Worm (Caenorhabditis elegans) whole organism, L1 larva: ENCODE results near the gene F57H12.5.
A peak's percentile ranks its signal among the peaks of the same experiment; 100 is the strongest.

ENCODE experiments used
- C04F5.9 ChIP-seq: sonication (generic microtip); optimal IDR thresholded peaks from 2 replicates; lab custom pipeline; 2016; ENCODE audit warnings: missing genetic modification characterization, missing compliant biosample characterization
- C34B4.2 ChIP-seq: sonication (generic microtip); optimal IDR thresholded peaks from 2 replicates; lab custom pipeline; 2017; ENCODE audit warnings: mild to moderate bottlenecking, missing genetic modification characterization, missing compliant biosample characterization
- F16B12.6 ChIP-seq: fragments of 150-350 bp; optimal IDR thresholded peaks from 2 replicates; lab custom pipeline; 2014; ENCODE audit warnings: missing biosample characterization, missing genetic modification characterization
- alr-1 ChIP-seq: fragments of 200-800 bp; sonication (Bioruptor generic); optimal IDR thresholded peaks from 2 replicates; lab custom pipeline; 2018; ENCODE audit warnings: borderline replicate concordance, mild to moderate bottlenecking, missing genetic modification characterization, missing compliant biosample characterization
- ama-1 ChIP-seq: fragments of 150-350 bp; optimal IDR thresholded peaks from 2 replicates; lab custom pipeline; 2014
- ceh-63 ChIP-seq: fragments of 200-800 bp; sonication (Bioruptor generic); optimal IDR thresholded peaks from 2 replicates; lab custom pipeline; 2018; ENCODE audit warnings: mild to moderate bottlenecking, missing genetic modification characterization, missing compliant biosample characterization
- ceh-82 ChIP-seq, 3 experiments: fragments of 150-350 bp in 1 of 3; sonication (generic microtip) in 2 of 3; optimal IDR thresholded peaks; 2 replicates each; lab custom pipeline; 2014 to 2017; ENCODE audit warnings: missing biosample characterization in 3 of 3, missing genetic modification characterization in 3 of 3
- ceh-88 ChIP-seq: fragments of 200-800 bp; sonication (Bioruptor generic); IDR thresholded peaks from 2 replicates; pipeline ENCODE4 v1.3.6; 2022; ENCODE audit warnings: missing genetic modification characterization, missing compliant biosample characterization
- ces-1 ChIP-seq: fragments of 150-350 bp; optimal IDR thresholded peaks from 2 replicates; lab custom pipeline; 2014; ENCODE audit warnings: missing biosample characterization, missing genetic modification reagents, missing genetic modification characterization
- dpl-1 ChIP-seq, 3 experiments: fragments of 150-350 bp in 2 of 3; sonication (generic microtip) in 1 of 3; optimal IDR thresholded peaks; 2 replicates each; lab custom pipeline; 2014 to 2017; ENCODE audit warnings: missing biosample characterization in 3 of 3, missing genetic modification characterization in 3 of 3, missing genetic modification reagents in 3 of 3
- efl-1 ChIP-seq, 4 experiments: fragments of 150-350 bp; optimal IDR thresholded peaks in 3 of 4; peaks in 1 of 4; 1 replicate in 1 of 4; 2 replicates in 3 of 4; lab custom pipeline; 2014; ENCODE audit warnings: missing biosample characterization in 2 of 4, missing genetic modification characterization in 2 of 4, missing genetic modification reagents in 2 of 4
- egl-13 ChIP-seq: sonication (generic microtip); optimal IDR thresholded peaks from 2 replicates; lab custom pipeline; 2016; ENCODE audit warnings: missing genotype, missing genetic modification reagents, missing genetic modification characterization, missing compliant biosample characterization
- elt-2 ChIP-seq: sonication (generic microtip); optimal IDR thresholded peaks from 2 replicates; lab custom pipeline; 2016; ENCODE audit warnings: missing genetic modification characterization, mild to moderate bottlenecking, inconsistent platforms, missing compliant biosample characterization, missing genetic modification reagents
- ets-5 ChIP-seq: fragments of 200-800 bp; sonication (Bioruptor generic); IDR thresholded peaks from 2 replicates; pipeline ENCODE4 v1.3.6; 2022; ENCODE audit warnings: missing genetic modification characterization, missing compliant biosample characterization
- fos-1 ChIP-seq: fragments of 150-350 bp; optimal IDR thresholded peaks from 2 replicates; lab custom pipeline; 2014; ENCODE audit warnings: missing biosample characterization, missing genetic modification characterization
- grh-1 ChIP-seq: fragments of 200-800 bp; sonication (Bioruptor generic); IDR thresholded peaks from 2 replicates; pipeline ENCODE4 v1.3.6; 2022; ENCODE audit warnings: missing genetic modification reagents, missing genetic modification characterization, missing compliant biosample characterization
- hlh-17 ChIP-seq: fragments of 200-800 bp; sonication (Bioruptor generic); optimal IDR thresholded peaks from 2 replicates; lab custom pipeline; 2018; ENCODE audit warnings: missing genetic modification characterization, mild to moderate bottlenecking, missing compliant biosample characterization, moderate library complexity, borderline replicate concordance
- hlh-4 ChIP-seq: sonication (generic microtip); optimal IDR thresholded peaks from 2 replicates; lab custom pipeline; 2016; ENCODE audit warnings: mild to moderate bottlenecking, missing genetic modification characterization, missing compliant biosample characterization
- isw-1 ChIP-seq: fragments of 200-800 bp; sonication (Bioruptor generic); IDR thresholded peaks from 2 replicates; pipeline ENCODE4 v1.3.6; 2022; ENCODE audit warnings: missing genetic modification characterization, missing compliant biosample characterization
- jun-1 ChIP-seq: fragments of 150-350 bp; optimal IDR thresholded peaks from 2 replicates; lab custom pipeline; 2014; ENCODE audit warnings: missing biosample characterization, missing genetic modification reagents, missing genetic modification characterization
- lin-13 ChIP-seq: fragments of 150-350 bp; optimal IDR thresholded peaks from 2 replicates; lab custom pipeline; 2014; ENCODE audit warnings: missing biosample characterization, missing genetic modification reagents, missing genetic modification characterization
- lin-14 ChIP-seq: fragments of 200-800 bp; sonication (Bioruptor generic); optimal IDR thresholded peaks from 2 replicates; lab custom pipeline; 2018; ENCODE audit warnings: mild to moderate bottlenecking, missing genetic modification characterization, moderate library complexity, missing compliant biosample characterization
- lin-15B ChIP-seq: fragments of 150-350 bp; sonication (generic microtip); optimal IDR thresholded peaks from 3 replicates; lab custom pipeline; 2014; ENCODE audit warnings: missing biosample characterization, missing genetic modification characterization
- lin-35 ChIP-seq, 2 experiments: fragments of 150-350 bp; optimal IDR thresholded peaks; 2 replicates each; lab custom pipeline; 2014; ENCODE audit warnings: missing biosample characterization in 2 of 2, missing genetic modification characterization in 2 of 2, missing genetic modification reagents in 2 of 2
- lsy-2 ChIP-seq, 2 experiments: fragments of 150-350 bp; optimal IDR thresholded peaks; 2 replicates each; lab custom pipeline; 2014; ENCODE audit warnings: missing biosample characterization in 2 of 2, missing genetic modification characterization in 2 of 2
- mab-9 ChIP-seq: fragments of 200-800 bp; sonication (Bioruptor generic); IDR thresholded peaks from 2 replicates; pipeline ENCODE4 v1.3.6; 2022; ENCODE audit warnings: missing genetic modification reagents, missing genetic modification characterization, missing compliant biosample characterization
- mdl-1 ChIP-seq, 2 experiments: fragments of 150-350 bp; optimal IDR thresholded peaks; 2 replicates each; lab custom pipeline; 2014 to 2017; ENCODE audit warnings: missing biosample characterization in 2 of 2, missing genetic modification characterization in 2 of 2, inconsistent platforms in 1 of 2
- mep-1 ChIP-seq: fragments of 150-350 bp; optimal IDR thresholded peaks from 2 replicates; lab custom pipeline; 2014; ENCODE audit warnings: missing biosample characterization, missing genetic modification characterization
- nhr-20 ChIP-seq: sonication (generic microtip); optimal IDR thresholded peaks from 2 replicates; lab custom pipeline; 2016; ENCODE audit warnings: mild to moderate bottlenecking, missing genetic modification characterization, missing compliant biosample characterization
- nhr-28 ChIP-seq: fragments of 150-350 bp; optimal IDR thresholded peaks from 2 replicates; lab custom pipeline; 2014; ENCODE audit warnings: missing biosample characterization, missing genetic modification characterization
- nhr-47 ChIP-seq: sonication (generic microtip); optimal IDR thresholded peaks from 2 replicates; lab custom pipeline; 2016; ENCODE audit warnings: mild to moderate bottlenecking, missing genetic modification characterization, moderate library complexity, missing compliant biosample characterization
- nhr-76 ChIP-seq: sonication (generic microtip); optimal IDR thresholded peaks from 2 replicates; lab custom pipeline; 2017; ENCODE audit warnings: missing biosample characterization, missing genetic modification characterization
- nhr-77 ChIP-seq: fragments of 150-350 bp; optimal IDR thresholded peaks from 2 replicates; lab custom pipeline; 2014; ENCODE audit warnings: missing biosample characterization, missing genetic modification characterization
- nhr-85 ChIP-seq: sonication (generic microtip); peaks from one replicate; lab custom pipeline; 2016; ENCODE audit warnings: missing genetic modification characterization, inconsistent platforms, missing compliant biosample characterization
- nhr-90 ChIP-seq: sonication (generic microtip); optimal IDR thresholded peaks from 2 replicates; lab custom pipeline; 2016; ENCODE audit warnings: mild to moderate bottlenecking, missing genetic modification characterization, missing compliant biosample characterization; ENCODE audit not compliant: poor library complexity
- pax-3 ChIP-seq: fragments of 200-800 bp; sonication (Bioruptor generic); optimal IDR thresholded peaks from 2 replicates; lab custom pipeline; 2018; ENCODE audit warnings: mild to moderate bottlenecking, missing genetic modification characterization, moderate library complexity, missing compliant biosample characterization
- rnt-1 ChIP-seq: sonication (generic microtip); optimal IDR thresholded peaks from 2 replicates; lab custom pipeline; 2016; ENCODE audit warnings: mild to moderate bottlenecking, missing genetic modification characterization, moderate library complexity, missing compliant biosample characterization
- skn-1 ChIP-seq: fragments of 150-350 bp; optimal IDR thresholded peaks from 2 replicates; lab custom pipeline; 2014; ENCODE audit warnings: missing biosample characterization, missing genetic modification characterization
- snpc-4 ChIP-seq: fragments of 150-350 bp; optimal IDR thresholded peaks from 2 replicates; lab custom pipeline; 2014; ENCODE audit warnings: missing biosample characterization, missing genetic modification characterization
- snu-23 ChIP-seq: sonication (generic microtip); optimal IDR thresholded peaks from 2 replicates; lab custom pipeline; 2016; ENCODE audit warnings: missing genetic modification characterization, missing compliant biosample characterization
- sox-4 ChIP-seq: sonication (generic microtip); optimal IDR thresholded peaks from 2 replicates; lab custom pipeline; 2016; ENCODE audit warnings: missing genetic modification characterization, missing compliant biosample characterization
- sptf-1 ChIP-seq: fragments of 150-350 bp; optimal IDR thresholded peaks from 2 replicates; lab custom pipeline; 2014; ENCODE audit warnings: missing biosample characterization, missing genetic modification characterization
- swsn-7 ChIP-seq: sonication (generic microtip); optimal IDR thresholded peaks from 2 replicates; lab custom pipeline; 2016; ENCODE audit warnings: missing genetic modification characterization, missing compliant biosample characterization
- tbx-2 ChIP-seq: sonication (generic microtip); optimal IDR thresholded peaks from 2 replicates; lab custom pipeline; 2016; ENCODE audit warnings: missing genetic modification characterization, missing compliant biosample characterization
- unc-62 ChIP-seq: fragments of 150-350 bp; optimal IDR thresholded peaks from 2 replicates; lab custom pipeline; 2014; ENCODE audit warnings: missing biosample characterization, missing genetic modification reagents, missing genetic modification characterization

F57H12.5 gene

ce11 chrIV:8010521-8010920, 43.4 kb downstream of the F57H12.5 start:
- no peak for TF ChIP-seq ets-5 (GFP tag; lab: Robert Waterston, UW)
- TF ChIP-seq ama-1, result no peak
- no peak for TF ChIP-seq lin-14
- no peak for TF ChIP-seq pax-3
- no peak for TF ChIP-seq ceh-88 (GFP tag; lab: Robert Waterston, UW)
- TF ChIP-seq swsn-7 (tag; lab: Kevin White, UChicago), result no peak
- no peak for TF ChIP-seq mdl-1 (tag; optimal IDR thresholded peaks at IDR 0.05; lab: Kevin White, UChicago)

- no peak for TF ChIP-seq C34B4.2 (tag; lab: Kevin White, UChicago)
- TF ChIP-seq nhr-77 (tag; lab: Kevin White, UChicago), result no peak
- TF ChIP-seq F16B12.6 (tag; lab: Kevin White, UChicago), result no peak
- no peak for TF ChIP-seq hlh-4 (tag; lab: Kevin White, UChicago)
- TF ChIP-seq nhr-28 (tag; lab: Kevin White, UChicago), result no peak
- no peak for TF ChIP-seq nhr-20 (tag; lab: Kevin White, UChicago)
- TF ChIP-seq nhr-47 (tag; lab: Kevin White, UChicago), result no peak
- no peak for TF ChIP-seq pax-3
- no peak for TF ChIP-seq nhr-76 (tag; lab: Kevin White, UChicago)
- TF ChIP-seq lin-13 (GFP tag; lab: Kevin White, UChicago), result no peak
- no peak for TF ChIP-seq ama-1
- TF ChIP-seq rnt-1, result no peak
- TF ChIP-seq sox-4 (tag; lab: Kevin White, UChicago), result no peak
- no peak for TF ChIP-seq nhr-90 (tag; lab: Kevin White, UChicago)
- no peak for TF ChIP-seq mep-1 (tag; lab: Kevin White, UChicago)
- TF ChIP-seq, all 84 proteins: peak for 0
Observed at ce11 chrIV:8012330-8012729, 45.2 kb downstream of the F57H12.5 start, which contains the start of gene Y42H9B.3. Gene Y42H9B.3 (minus strand): TSS chrIV:8012430.

- TF ChIP-seq alr-1, result no peak
- no peak for TF ChIP-seq grh-1 (GFP tag; lab: Robert Waterston, UW)
- TF ChIP-seq snpc-4, result no peak
- no peak for TF ChIP-seq unc-62 (GFP tag; lab: Kevin White, UChicago)
- no peak for TF ChIP-seq dpl-1 (GFP tag; optimal IDR thresholded peaks at IDR 0.05; lab: Kevin White, UChicago)
- TF ChIP-seq fos-1 (tag; lab: Kevin White, UChicago), result no peak
- TF ChIP-seq tbx-2 (tag; lab: Kevin White, UChicago), result no peak
- no peak for TF ChIP-seq sptf-1 (tag; lab: Kevin White, UChicago)
- no peak for TF ChIP-seq ceh-82 (tag; optimal IDR thresholded peaks at IDR 0.05; lab: Kevin White, UChicago)
- TF ChIP-seq lin-15B (tag; lab: Kevin White, UChicago), result no peak
- no peak for TF ChIP-seq F16B12.6 (tag; lab: Kevin White, UChicago)
- no peak for TF ChIP-seq mab-9 (GFP tag; lab: Robert Waterston, UW)
- TF ChIP-seq ets-5 (GFP tag; lab: Robert Waterston, UW), result no peak
- no peak for TF ChIP-seq hlh-17 (GFP tag; lab: Kevin White, UChicago)
- TF ChIP-seq ces-1, result no peak
- no peak for TF ChIP-seq nhr-85 (tag; lab: Kevin White, UChicago)
- TF ChIP-seq lin-35 (GFP tag; optimal IDR thresholded peaks at IDR 0.05; lab: Kevin White, UChicago), result no peak
Observed at ce11 chrIV:8013849-8014248, 46.7 kb downstream of the F57H12.5 start, which contains the start of gene C26B2.8. Gene C26B2.8 (plus strand): TSS chrIV:8014149.

- peak; percentile 82 for TF ChIP-seq snu-23
- TF ChIP-seq C04F5.9 (tag; lab: Kevin White, UChicago), result peak; percentile 54
- peak; percentile 86 for TF ChIP-seq egl-13
- TF ChIP-seq ceh-88 (GFP tag; lab: Robert Waterston, UW), result peak; percentile 86
- peak; percentile 81 for TF ChIP-seq isw-1 (GFP tag; lab: Robert Waterston, UW)
- TF ChIP-seq elt-2 (tag; lab: Kevin White, UChicago), result peak; percentile 5
- peak; percentile 33 for TF ChIP-seq nhr-77 (tag; lab: Kevin White, UChicago)
- peak; percentile 83 for TF ChIP-seq nhr-20 (tag; lab: Kevin White, UChicago)
- peak; percentile 67 for TF ChIP-seq nhr-85 (tag; lab: Kevin White, UChicago)
- peak; percentile 44 for TF ChIP-seq jun-1 (tag; lab: Kevin White, UChicago)
- TF ChIP-seq hlh-4 (tag; lab: Kevin White, UChicago), result peak; percentile 7
- peak; percentile 76 for TF ChIP-seq tbx-2 (tag; lab: Kevin White, UChicago)
- peak; percentile 69 to 82 for TF ChIP-seq efl-1 (optimal IDR thresholded peaks at IDR 0.05; lab: Kevin White, UChicago)
- peak; percentile 83 to 98 for TF ChIP-seq efl-1 (GFP tag; optimal IDR thresholded peaks at IDR 0.05 in 1 of 2; lab: Kevin White, UChicago)
- TF ChIP-seq nhr-90 (tag; lab: Kevin White, UChicago), result peak; percentile 82
- TF ChIP-seq ceh-63 (GFP tag; lab: Kevin White, UChicago), result peak; percentile 54
- peak; percentile 83 for TF ChIP-seq sox-4 (tag; lab: Kevin White, UChicago)
- TF ChIP-seq skn-1, result peak; percentile 34
- TF ChIP-seq pax-3, result peak; percentile 76
- peak; percentile 69 to 80 for TF ChIP-seq lsy-2 (tag; optimal IDR thresholded peaks at IDR 0.05; lab: Kevin White, UChicago)
- peak; percentile 21 for TF ChIP-seq fos-1 (tag; lab: Kevin White, UChicago)
- TF ChIP-seq ceh-82 (tag; optimal IDR thresholded peaks at IDR 0.05; lab: Kevin White, UChicago), result peak; percentile 47 to 82 (median 50)
Observed at ce11 chrIV:8015726-8016312, 48.7 kb downstream of the F57H12.5 start, which contains the start of gene C26B2.7. Gene C26B2.7 (plus strand): TSS chrIV:8016274.
